Worm (Caenorhabditis elegans) whole organism, L1 larva: Measurements from ENCODE around the gene cyp-32A1.

Source experiments
- Y116A8C.19 ChIP-seq: sonication (generic microtip); optimal IDR thresholded peaks from 2 replicates; lab custom pipeline; 2016; ENCODE audit warnings: missing compliant biosample characterization, missing genetic modification characterization, borderline replicate concordance
- aha-1 ChIP-seq: fragments of 150-350 bp; optimal IDR thresholded peaks from 2 replicates; lab custom pipeline; 2014; ENCODE audit warnings: missing biosample characterization, missing genetic modification characterization
- aly-2 ChIP-seq: fragments of 150-350 bp; optimal IDR thresholded peaks from 2 replicates; lab custom pipeline; 2014; ENCODE audit warnings: missing biosample characterization, missing genetic modification characterization
- ceh-88 ChIP-seq: fragments of 200-800 bp; sonication (Bioruptor generic); IDR thresholded peaks from 2 replicates; pipeline ENCODE4 v1.3.6; 2022; ENCODE audit warnings: missing genetic modification characterization, missing compliant biosample characterization
- ces-1 ChIP-seq: fragments of 150-350 bp; optimal IDR thresholded peaks from 2 replicates; lab custom pipeline; 2014; ENCODE audit warnings: missing biosample characterization, missing genetic modification reagents, missing genetic modification characterization
- dsc-1 ChIP-seq: sonication (generic microtip); optimal IDR thresholded peaks from 2 replicates; lab custom pipeline; 2016; ENCODE audit warnings: mild to moderate bottlenecking, missing genetic modification characterization, missing compliant biosample characterization
- efl-1 ChIP-seq, 4 experiments: fragments of 150-350 bp; optimal IDR thresholded peaks in 3 of 4; peaks in 1 of 4; 1 replicate in 1 of 4; 2 replicates in 3 of 4; lab custom pipeline; 2014; ENCODE audit warnings: missing biosample characterization in 2 of 4, missing genetic modification characterization in 2 of 4, missing genetic modification reagents in 2 of 4
- egl-13 ChIP-seq: sonication (generic microtip); optimal IDR thresholded peaks from 2 replicates; lab custom pipeline; 2016; ENCODE audit warnings: missing genotype, missing genetic modification reagents, missing genetic modification characterization, missing compliant biosample characterization
- ets-5 ChIP-seq: fragments of 200-800 bp; sonication (Bioruptor generic); IDR thresholded peaks from 2 replicates; pipeline ENCODE4 v1.3.6; 2022; ENCODE audit warnings: missing genetic modification characterization, missing compliant biosample characterization
- hlh-4 ChIP-seq: sonication (generic microtip); optimal IDR thresholded peaks from 2 replicates; lab custom pipeline; 2016; ENCODE audit warnings: mild to moderate bottlenecking, missing genetic modification characterization, missing compliant biosample characterization
- hpl-2 ChIP-seq: fragments of 150-350 bp; optimal IDR thresholded peaks from 2 replicates; lab custom pipeline; 2014; ENCODE audit warnings: missing biosample characterization, missing genetic modification reagents, missing genetic modification characterization
- irx-1 ChIP-seq: sonication (generic microtip); optimal IDR thresholded peaks from 2 replicates; lab custom pipeline; 2016; ENCODE audit warnings: missing genetic modification characterization, missing compliant biosample characterization
- isw-1 ChIP-seq: fragments of 200-800 bp; sonication (Bioruptor generic); IDR thresholded peaks from 2 replicates; pipeline ENCODE4 v1.3.6; 2022; ENCODE audit warnings: missing genetic modification characterization, missing compliant biosample characterization
- lin-35 ChIP-seq, 2 experiments: fragments of 150-350 bp; optimal IDR thresholded peaks; 2 replicates each; lab custom pipeline; 2014; ENCODE audit warnings: missing biosample characterization in 2 of 2, missing genetic modification characterization in 2 of 2, missing genetic modification reagents in 2 of 2
- mdl-1 ChIP-seq, 2 experiments: fragments of 150-350 bp; optimal IDR thresholded peaks; 2 replicates each; lab custom pipeline; 2014 to 2017; ENCODE audit warnings: missing biosample characterization in 2 of 2, missing genetic modification characterization in 2 of 2, inconsistent platforms in 1 of 2
- mep-1 ChIP-seq: fragments of 150-350 bp; optimal IDR thresholded peaks from 2 replicates; lab custom pipeline; 2014; ENCODE audit warnings: missing biosample characterization, missing genetic modification characterization
- nhr-11 ChIP-seq: fragments of 150-350 bp; optimal IDR thresholded peaks from 2 replicates; lab custom pipeline; 2014; ENCODE audit warnings: missing biosample characterization, missing genetic modification characterization
- nhr-47 ChIP-seq: sonication (generic microtip); optimal IDR thresholded peaks from 2 replicates; lab custom pipeline; 2016; ENCODE audit warnings: mild to moderate bottlenecking, missing genetic modification characterization, moderate library complexity, missing compliant biosample characterization
- pag-3 ChIP-seq: sonication (generic microtip); optimal IDR thresholded peaks from 2 replicates; lab custom pipeline; 2017; ENCODE audit warnings: missing genetic modification characterization, mild to moderate bottlenecking, missing compliant biosample characterization, antibody characterized with exemption, borderline replicate concordance; ENCODE audit not compliant: insufficient read depth
- rnt-1 ChIP-seq: sonication (generic microtip); optimal IDR thresholded peaks from 2 replicates; lab custom pipeline; 2016; ENCODE audit warnings: mild to moderate bottlenecking, missing genetic modification characterization, moderate library complexity, missing compliant biosample characterization
- swsn-7 ChIP-seq: sonication (generic microtip); optimal IDR thresholded peaks from 2 replicates; lab custom pipeline; 2016; ENCODE audit warnings: missing genetic modification characterization, missing compliant biosample characterization

The cyp-32A1 gene

DNA sequence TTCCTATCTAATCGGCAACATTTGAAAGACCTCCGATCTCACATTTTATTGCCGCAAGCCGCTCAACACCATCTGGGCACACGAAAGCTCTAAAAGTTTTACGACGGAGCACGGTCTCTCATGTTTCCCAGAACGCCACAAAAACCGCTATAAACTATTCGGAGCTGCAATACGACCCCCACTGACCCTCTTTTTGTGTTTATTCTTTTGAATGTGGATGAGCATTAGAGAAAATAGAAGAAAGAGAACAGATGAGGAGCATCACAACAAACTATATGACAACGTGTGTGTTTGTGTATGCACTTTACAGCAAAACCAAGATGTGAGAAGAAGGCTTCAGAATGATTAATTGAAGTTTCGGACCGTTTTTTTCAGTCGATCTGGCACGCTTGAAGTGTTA lies 42.5 kb downstream of the cyp-32A1 start:
- TF ChIP-seq ceh-88 (GFP tag; lab: Robert Waterston, UW) (no peak), ces-1 (no peak), mep-1 (tag; lab: Kevin White, UChicago) (no peak), isw-1 (GFP tag; lab: Robert Waterston, UW) (no peak), efl-1 (optimal IDR thresholded peaks at IDR 0.05; lab: Kevin White, UChicago) (no peak), efl-1 (GFP tag; optimal IDR thresholded peaks at IDR 0.05 in 1 of 2; lab: Kevin White, UChicago) (peak in 1 of 2 experiments; percentile 72), irx-1 (tag; lab: Kevin White, UChicago) (no peak), dsc-1 (peak; percentile 70), aha-1 (tag; lab: Kevin White, UChicago) (no peak)

DNA sequence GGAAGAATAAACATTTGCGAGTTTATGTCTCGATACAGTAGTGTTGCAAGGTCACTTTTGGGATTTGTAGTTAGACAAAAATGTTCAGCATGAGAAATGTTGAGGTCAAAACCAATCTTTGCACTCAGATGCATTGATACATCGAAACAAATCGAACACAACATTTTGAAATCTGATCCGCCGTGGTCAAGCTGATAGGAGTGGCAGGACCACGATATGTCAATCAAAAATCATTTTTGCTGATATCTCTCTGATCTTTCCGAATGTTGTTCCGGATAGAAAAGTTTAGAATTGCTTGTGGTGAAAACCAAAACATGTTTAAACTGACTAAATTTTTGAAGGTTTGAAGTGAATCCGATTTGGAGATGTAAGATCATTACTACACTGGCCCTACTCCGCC lies 44.2 kb downstream of the cyp-32A1 start:
- no peak for TF ChIP-seq swsn-7 (tag; lab: Kevin White, UChicago)
- TF ChIP-seq aly-2: no peak
- no peak for TF ChIP-seq nhr-47
- TF ChIP-seq pag-3 (tag; lab: Kevin White, UChicago): no peak
- TF ChIP-seq hpl-2 (GFP tag; lab: Kevin White, UChicago): no peak
- no peak for TF ChIP-seq egl-13 (tag; lab: Kevin White, UChicago)
- TF ChIP-seq nhr-11: no peak
- TF ChIP-seq hlh-4: no peak

DNA sequence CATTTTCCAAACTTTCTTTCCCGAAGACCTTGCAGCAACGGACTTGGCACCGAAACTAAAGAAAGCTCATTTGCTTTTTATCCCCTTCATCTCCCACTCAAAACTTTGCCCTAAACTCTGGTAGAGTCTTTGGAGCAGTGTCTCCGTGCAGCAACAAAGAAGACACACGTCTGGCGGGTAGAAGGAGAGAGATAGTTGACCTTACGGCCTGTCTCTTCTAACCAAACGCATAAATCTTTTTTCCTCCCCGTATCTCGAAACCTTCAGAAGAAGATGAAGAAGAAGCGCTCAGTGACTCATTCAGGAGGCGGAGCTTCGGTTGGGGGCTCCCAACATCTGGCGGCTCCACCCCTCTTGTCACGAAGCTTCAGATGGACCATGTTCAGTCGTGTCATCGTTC lies 44.8 kb downstream of the cyp-32A1 start:
- TF ChIP-seq dsc-1: peak; percentile 49
- TF ChIP-seq mdl-1 (tag; optimal IDR thresholded peaks at IDR 0.05; lab: Kevin White, UChicago): no peak
- TF ChIP-seq rnt-1 (tag; lab: Kevin White, UChicago): peak; percentile 54

DNA sequence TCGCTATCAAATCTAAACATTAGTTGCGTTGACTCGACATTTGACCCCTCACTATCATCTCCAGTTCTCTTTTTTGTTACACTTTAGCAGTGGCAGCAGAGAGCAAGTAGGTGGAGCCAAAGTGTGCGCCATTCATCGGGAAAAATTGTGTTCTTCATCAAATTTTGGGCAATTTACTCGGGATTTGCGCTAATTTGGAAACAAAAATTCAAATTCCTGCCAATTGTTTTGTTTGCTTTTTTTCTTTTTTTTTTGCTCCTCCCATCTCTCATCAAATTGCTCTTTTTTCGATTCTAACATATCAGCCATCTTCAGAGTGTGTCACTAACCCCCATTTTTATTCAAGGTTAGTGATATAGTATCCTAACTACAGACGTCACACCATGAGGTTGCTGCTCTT lies 45.3 kb downstream of the cyp-32A1 start, which contains the start of gene mig-6:
TSS of gene mig-6 (plus strand) at position 301 of the 400 bp plus-strand sequence.
- TF ChIP-seq Y116A8C.19 (tag; lab: Kevin White, UChicago) (no peak), ets-5 (GFP tag; lab: Robert Waterston, UW) (no peak)

DNA sequence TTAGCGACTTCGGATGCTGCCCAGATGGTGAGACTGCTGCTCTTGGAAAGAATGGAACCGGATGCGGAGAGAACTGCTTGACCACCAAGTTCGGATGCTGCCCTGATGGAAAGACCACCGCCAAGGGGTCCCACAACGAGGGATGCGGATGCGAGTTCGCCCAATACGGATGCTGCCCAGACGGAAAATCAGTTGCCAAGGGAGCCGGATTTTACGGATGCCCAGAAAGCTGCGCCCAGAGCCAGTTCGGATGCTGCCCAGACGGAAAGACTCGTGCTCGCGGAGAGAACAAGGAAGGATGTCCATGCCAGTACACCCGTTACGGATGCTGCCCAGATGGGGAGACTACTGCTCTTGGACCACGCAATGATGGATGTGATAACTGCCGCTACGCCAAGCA lies 49.3 kb downstream of the cyp-32A1 start:
- TF ChIP-seq lin-35 (GFP tag; optimal IDR thresholded peaks at IDR 0.05; lab: Kevin White, UChicago): no peak
- no peak for TF ChIP-seq efl-1 (optimal IDR thresholded peaks at IDR 0.05; lab: Kevin White, UChicago)
- peak in 1 of 2 experiments; percentile 65 for TF ChIP-seq efl-1 (GFP tag; optimal IDR thresholded peaks at IDR 0.05 in 1 of 2; lab: Kevin White, UChicago)
